Worm (Caenorhabditis elegans): ENCODE data around the gene lec-6.

DNA sequence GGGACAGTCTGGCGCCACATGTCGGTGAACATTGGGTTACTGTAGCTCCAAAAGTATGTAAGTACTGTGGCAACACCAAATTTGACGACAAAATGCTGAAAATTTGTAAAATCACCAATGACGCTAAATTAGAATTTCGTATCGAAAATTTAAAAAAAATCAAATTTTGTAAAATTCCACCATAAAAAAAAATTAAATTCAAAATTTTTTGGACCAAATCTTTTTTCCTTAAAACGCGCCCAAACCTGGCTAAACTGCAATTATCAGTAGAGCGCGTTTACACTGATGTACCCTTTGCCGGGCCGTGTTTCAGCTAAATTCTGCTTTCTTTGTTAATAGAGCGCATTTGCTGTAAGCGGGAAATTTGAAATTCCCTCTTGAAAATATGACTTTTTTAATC lies 31.3 kb upstream of the lec-6 start, which contains the start of gene T19C3.6:
- TF ChIP-seq ceh-30 (tag; optimal IDR thresholded peaks at IDR 0.05): no peak
- TF ChIP-seq ets-4 (tag; optimal IDR thresholded peaks at IDR 0.05): no peak
- TF ChIP-seq ceh-24 (tag; optimal IDR thresholded peaks at IDR 0.05): no peak
- no peak for TF ChIP-seq mec-3 (tag; optimal IDR thresholded peaks at IDR 0.05; ENCODE audit: borderline replicate concordance)
- no peak for TF ChIP-seq ceh-48 (tag; optimal IDR thresholded peaks at IDR 0.05)
- TF ChIP-seq ama-1 (optimal IDR thresholded peaks at IDR 0.05): no peak
- TF ChIP-seq pag-3 (tag; optimal IDR thresholded peaks at IDR 0.05; ENCODE audit: borderline replicate concordance): no peak
- TF ChIP-seq unc-86 (tag; optimal IDR thresholded peaks at IDR 0.05): no peak
- no peak for TF ChIP-seq pqm-1 (tag; optimal IDR thresholded peaks at IDR 0.05)
- TF ChIP-seq K02D7.2 (tag; optimal IDR thresholded peaks at IDR 0.05): no peak
- TF ChIP-seq nhr-11 (tag; optimal IDR thresholded peaks at IDR 0.05): no peak
- TF ChIP-seq che-1 (tag; optimal IDR thresholded peaks at IDR 0.05): no peak
